Fruit fly (Drosophila melanogaster): ENCODE results near the gene CG3598.

The CG3598 gene

DNA sequence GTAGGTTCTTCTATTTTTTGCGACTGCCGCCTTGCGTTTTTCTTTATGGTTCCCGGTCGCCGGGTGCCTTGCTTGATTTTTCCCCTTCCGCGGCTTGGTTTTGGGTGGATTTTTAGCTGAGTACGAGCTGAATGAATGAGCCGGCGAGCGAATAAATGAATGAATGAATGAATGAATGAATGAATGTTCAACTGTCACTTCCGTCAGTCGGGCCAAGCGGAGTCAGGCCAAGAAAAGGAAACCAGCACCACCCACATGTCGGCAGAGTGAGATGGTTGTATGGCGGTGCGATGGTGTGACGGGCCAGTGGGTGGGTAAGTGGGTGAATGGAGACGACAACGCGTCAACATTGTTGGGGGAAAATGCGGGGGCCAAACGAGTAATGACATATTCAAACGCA is 32.2 kb downstream of the CG3598 start:
- TF ChIP-seq OdsH (GFP tag; optimal IDR thresholded peaks at IDR 0.05) (no peak), foxo (GFP tag; optimal IDR thresholded peaks at IDR 0.05) (no peak), sv (GFP tag; optimal IDR thresholded peaks at IDR 0.05) (no peak), h (GFP tag; optimal IDR thresholded peaks at IDR 0.05) (no peak), br (GFP tag; optimal IDR thresholded peaks at IDR 0.05) (no peak), CrebA (GFP tag; optimal IDR thresholded peaks at IDR 0.05; ENCODE audit: borderline replicate concordance) (no peak), psq (GFP tag; optimal IDR thresholded peaks at IDR 0.05) (no peak), GATAd (GFP tag; optimal IDR thresholded peaks at IDR 0.05) (no peak), Dif (GFP tag; optimal IDR thresholded peaks at IDR 0.05; ENCODE audit: partially characterized antibody) (no peak), lola (GFP tag; optimal IDR thresholded peaks at IDR 0.05) (no peak), Rel (GFP tag; optimal IDR thresholded peaks at IDR 0.05) (no peak), Rel (tag; optimal IDR thresholded peaks at IDR 0.05) (no peak), HLH106 (tag; optimal IDR thresholded peaks at IDR 0.05) (no peak)

DNA sequence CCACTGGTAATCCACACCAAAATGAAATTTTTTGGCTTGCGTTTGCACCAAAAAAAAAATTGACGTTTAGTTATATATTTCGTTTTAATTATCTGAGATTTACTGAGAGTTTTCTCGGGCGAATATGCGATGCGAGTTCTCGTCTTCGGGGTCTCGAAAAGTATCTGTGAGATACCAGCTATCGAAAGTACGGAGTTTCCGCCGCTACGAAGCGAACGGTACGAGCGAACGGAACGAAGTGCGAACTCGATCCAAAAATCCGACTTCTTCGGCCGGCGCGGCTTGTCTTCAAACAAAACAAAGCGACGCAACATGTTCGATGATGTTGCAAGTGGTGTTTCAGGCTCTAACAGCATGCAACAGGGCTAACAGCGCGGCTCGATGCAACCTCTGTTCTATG is 36.8 kb downstream of the CG3598 start, which contains the start of gene rst:
Gene rst (minus strand): TSS at position 242 of the 400 bp plus-strand sequence.
- TF ChIP-seq CrebA (GFP tag; optimal IDR thresholded peaks at IDR 0.05; ENCODE audit: borderline replicate concordance) (no peak), tai (GFP tag; optimal IDR thresholded peaks at IDR 0.05) (no peak), fru (GFP tag; optimal IDR thresholded peaks at IDR 0.05) (no peak), lola (GFP tag; optimal IDR thresholded peaks at IDR 0.05) (no peak), GATAd (GFP tag; optimal IDR thresholded peaks at IDR 0.05) (no peak), Vsx2 (GFP tag; optimal IDR thresholded peaks at IDR 0.05; ENCODE audit: partially characterized antibody) (no peak), br (GFP tag; optimal IDR thresholded peaks at IDR 0.05) (no peak), brk (GFP tag; optimal IDR thresholded peaks at IDR 0.05) (no peak), foxo (GFP tag; optimal IDR thresholded peaks at IDR 0.05) (no peak), CG9705 (GFP tag; optimal IDR thresholded peaks at IDR 0.05) (no peak), OdsH (GFP tag; optimal IDR thresholded peaks at IDR 0.05) (no peak), psq (GFP tag; optimal IDR thresholded peaks at IDR 0.05) (no peak), HLH106 (tag; optimal IDR thresholded peaks at IDR 0.05) (no peak), Mio (GFP tag; optimal IDR thresholded peaks at IDR 0.05) (no peak), Jra (GFP tag; optimal IDR thresholded peaks at IDR 0.05) (no peak), Hr83 (GFP tag; optimal IDR thresholded peaks at IDR 0.05; ENCODE audit: poor library complexity, severe bottlenecking) (no peak), Hnf4 (GFP tag; optimal IDR thresholded peaks at IDR 0.05) (no peak), Rel (GFP tag; optimal IDR thresholded peaks at IDR 0.05) (no peak), Rel (tag; optimal IDR thresholded peaks at IDR 0.05) (no peak)

DNA sequence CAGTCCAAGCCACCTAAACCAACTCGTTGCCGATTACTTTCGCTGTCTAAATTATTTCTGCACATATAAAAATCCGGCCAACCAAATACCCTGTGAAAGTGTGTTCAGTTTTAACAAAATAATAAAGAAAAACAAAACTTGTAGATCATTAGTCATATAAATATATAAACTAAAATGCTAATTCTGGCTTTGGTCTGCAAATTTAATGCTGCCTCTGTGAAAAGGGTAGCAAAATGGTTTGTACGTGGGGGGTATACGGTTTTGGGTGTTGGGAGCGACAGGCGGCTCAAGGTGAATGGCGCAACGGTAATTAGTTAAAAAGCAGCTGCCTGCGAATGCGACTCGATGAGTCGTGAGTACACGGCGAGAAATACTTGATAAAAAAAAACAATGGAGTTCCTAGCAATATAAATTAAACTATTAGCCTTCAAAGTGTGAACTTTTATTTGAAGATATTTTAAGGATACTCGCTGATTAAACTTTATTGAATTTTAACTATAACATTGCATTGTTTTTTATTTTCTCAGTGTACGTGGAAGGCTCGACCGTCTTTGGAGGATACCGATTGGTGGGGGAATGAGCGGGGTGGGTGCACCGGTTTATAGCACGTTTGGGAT is 41.1 kb downstream of the CG3598 start:
- TF ChIP-seq Mio (GFP tag; optimal IDR thresholded peaks at IDR 0.05) = no peak
- TF ChIP-seq Hr83 (GFP tag; optimal IDR thresholded peaks at IDR 0.05; ENCODE audit: poor library complexity, severe bottlenecking) = no peak
- peak; percentile 5 for TF ChIP-seq woc (GFP tag; optimal IDR thresholded peaks at IDR 0.05)
- peak; percentile 38 for TF ChIP-seq OdsH (GFP tag; optimal IDR thresholded peaks at IDR 0.05)
- no peak for TF ChIP-seq dsf (GFP tag; optimal IDR thresholded peaks at IDR 0.05; ENCODE audit: borderline replicate concordance)
- no peak for TF ChIP-seq tai (GFP tag; optimal IDR thresholded peaks at IDR 0.05)
- peak; percentile 56 for TF ChIP-seq h (GFP tag; optimal IDR thresholded peaks at IDR 0.05)
- TF ChIP-seq GATAd (GFP tag; optimal IDR thresholded peaks at IDR 0.05) = no peak
- no peak for TF ChIP-seq CG32264 (GFP tag; optimal IDR thresholded peaks at IDR 0.05)
- TF ChIP-seq fru (GFP tag; optimal IDR thresholded peaks at IDR 0.05) = peak; percentile 73
- peak; percentile 22 for TF ChIP-seq br (GFP tag; optimal IDR thresholded peaks at IDR 0.05)
- no peak for TF ChIP-seq Dif (GFP tag; optimal IDR thresholded peaks at IDR 0.05; ENCODE audit: partially characterized antibody)
- TF ChIP-seq usp (GFP tag; optimal IDR thresholded peaks at IDR 0.05) = no peak
- TF ChIP-seq Vsx2 (GFP tag; optimal IDR thresholded peaks at IDR 0.05; ENCODE audit: partially characterized antibody) = no peak
- no peak for TF ChIP-seq CrebA (GFP tag; optimal IDR thresholded peaks at IDR 0.05; ENCODE audit: borderline replicate concordance)
- TF ChIP-seq psq (GFP tag; optimal IDR thresholded peaks at IDR 0.05) = peak; percentile 24
- peak; percentile 31 for TF ChIP-seq ey (GFP tag; optimal IDR thresholded peaks at IDR 0.05)
- TF ChIP-seq Hnf4 (GFP tag; optimal IDR thresholded peaks at IDR 0.05) = peak; percentile 34
- no peak for TF ChIP-seq N (GFP tag; optimal IDR thresholded peaks at IDR 0.05)
- TF ChIP-seq Abd-B (GFP tag; optimal IDR thresholded peaks at IDR 0.05) = no peak
- TF ChIP-seq CG9705 (GFP tag; optimal IDR thresholded peaks at IDR 0.05) = no peak
- no peak for TF ChIP-seq Hr78 (GFP tag; optimal IDR thresholded peaks at IDR 0.05)
- TF ChIP-seq dl (GFP tag; optimal IDR thresholded peaks at IDR 0.05; ENCODE audit: insufficient read depth in 1 of 2, partially characterized antibody in 2 of 2) = no peak
- peak in 1 of 2 experiments; percentile 73 for TF ChIP-seq foxo (GFP tag; optimal IDR thresholded peaks at IDR 0.05)
- TF ChIP-seq Rel (GFP tag; optimal IDR thresholded peaks at IDR 0.05) = no peak
- no peak for TF ChIP-seq Rel (tag; optimal IDR thresholded peaks at IDR 0.05)
- TF ChIP-seq Sp1 (GFP tag; optimal IDR thresholded peaks at IDR 0.05) = peak; percentile 43
- no peak for TF ChIP-seq lola (GFP tag; optimal IDR thresholded peaks at IDR 0.05)
- TF ChIP-seq sv (GFP tag; optimal IDR thresholded peaks at IDR 0.05) = no peak
- TF ChIP-seq sage (GFP tag; optimal IDR thresholded peaks at IDR 0.05) = no peak
- no peak for TF ChIP-seq jim (GFP tag; optimal IDR thresholded peaks at IDR 0.05)
- TF ChIP-seq dmrt93B (GFP tag; optimal IDR thresholded peaks at IDR 0.05) = peak; percentile 5
- no peak for TF ChIP-seq Dfd (GFP tag; optimal IDR thresholded peaks at IDR 0.05)
- TF ChIP-seq rgr (GFP tag; optimal IDR thresholded peaks at IDR 0.05) = peak; percentile 55
- TF ChIP-seq HLH106 (tag; optimal IDR thresholded peaks at IDR 0.05) = peak; percentile 36
- no peak for TF ChIP-seq brk (GFP tag; optimal IDR thresholded peaks at IDR 0.05)

Measured in whole organism, wandering third instar larva.